4 worm cellular contexts compared by ENCODE assay signal in genomic region chrIII:11792295-11793256, ce11.
TF ChIP-seq lines count a peak whose summit lies in the region.
"Not testable (repeated sequence)": the region's sequence is repeated elsewhere in the genome, so short reads cannot be mapped to it uniquely, and the experiment has no call there.

C24H11.2 (minus strand) TSS chrIII:11792345.

TF ChIP-seq in whole organism, L2 larva, 48 proteins besides CTCF, POLR2A, EP300 and RAD21:
- TF ChIP-seq sem-4 (tag; optimal IDR thresholded peaks at IDR 0.05; lab: Kevin White, UChicago) (peak; percentile 54), egl-27 (tag; optimal IDR thresholded peaks at IDR 0.05; lab: Kevin White, UChicago) (peak; percentile 26), unc-55 (GFP tag; optimal IDR thresholded peaks at IDR 0.05; lab: Kevin White, UChicago) (peak; percentile 50), sma-3 (GFP tag; optimal IDR thresholded peaks at IDR 0.05; lab: Kevin White, UChicago) (peak; percentile 51), nhr-129 (tag; optimal IDR thresholded peaks at IDR 0.05; lab: Kevin White, UChicago) (peak; percentile 59), snpc-4 (tag; optimal IDR thresholded peaks at IDR 0.05; lab: Kevin White, UChicago) (peak; percentile 77), fos-1 (tag; optimal IDR thresholded peaks at IDR 0.05; lab: Kevin White, UChicago) (peak; percentile 47), lin-11 (tag; optimal IDR thresholded peaks at IDR 0.05; lab: Kevin White, UChicago) (peak; percentile 49), crh-2 (tag; optimal IDR thresholded peaks at IDR 0.05; lab: Kevin White, UChicago) (peak; percentile 53), C34F6.9 (tag; optimal IDR thresholded peaks at IDR 0.05; lab: Kevin White, UChicago) (peak; percentile 46), lsy-2 (tag; optimal IDR thresholded peaks at IDR 0.05; lab: Kevin White, UChicago) (peak in 1 of 2 experiments; percentile 31), ztf-4 (tag; optimal IDR thresholded peaks at IDR 0.05; lab: Kevin White, UChicago) (peak; percentile 8), nhr-25 (tag; optimal IDR thresholded peaks at IDR 0.05; lab: Kevin White, UChicago) (peak; percentile 41), mab-5 (tag; optimal IDR thresholded peaks at IDR 0.05; lab: Kevin White, UChicago) (peak; percentile 39), sma-9 (GFP tag; optimal IDR thresholded peaks at IDR 0.05; lab: Kevin White, UChicago) (peak; percentile 48), F13H6.1 (tag; optimal IDR thresholded peaks at IDR 0.05; lab: Kevin White, UChicago) (peak; percentile 65), gmeb-1 (tag; optimal IDR thresholded peaks at IDR 0.05; lab: Kevin White, UChicago) (peak; percentile 72)
- not testable (repeated sequence) for TF ChIP-seq sma-9 (tag; optimal IDR thresholded peaks at IDR 0.05; lab: Kevin White, UChicago)

TF ChIP-seq in whole organism, L4 larva, 104 proteins besides CTCF, POLR2A, EP300 and RAD21 (continues in another document):
- TF ChIP-seq Y75B8A.6 (GFP tag; IDR thresholded peaks at IDR 0.05; lab: Robert Waterston, UW) (peak; percentile 75), mdt-29 (GFP tag; IDR thresholded peaks at IDR 0.05; lab: Robert Waterston, UW) (0 out of 2 replicates have a peak, but pooled peaks have one; percentile 21), Y48G9A.11 (GFP tag; IDR thresholded peaks at IDR 0.05; lab: Robert Waterston, UW) (peak; percentile 47; the same call in 1 of the 2 replicates), dmd-8 (GFP tag; IDR thresholded peaks at IDR 0.05; lab: Robert Waterston, UW) (peak; percentile 94), saeg-2 (GFP tag; IDR thresholded peaks at IDR 0.05; lab: Robert Waterston, UW) (peak; percentile 76; the same call in 1 of the 2 replicates), F37D6.2 (tag; optimal IDR thresholded peaks at IDR 0.05; lab: Kevin White, UChicago) (peak; percentile 61), ceh-20 (GFP tag; IDR thresholded peaks at IDR 0.05; lab: Robert Waterston, UW) (peak; percentile 62; the same call in 1 of the 2 replicates), daf-16 (GFP tag; optimal IDR thresholded peaks at IDR 0.05; lab: Kevin White, UChicago) (peak; percentile 59 to 85), daf-16 (tag; optimal IDR thresholded peaks at IDR 0.05; lab: Kevin White, UChicago) (peak; percentile 75), nhr-41 (GFP tag; IDR thresholded peaks at IDR 0.05; lab: Robert Waterston, UW) (peak; percentile 80), spr-3 (GFP tag; optimal IDR thresholded peaks at IDR 0.05; lab: Kevin White, UChicago) (peak; percentile 56), hif-1 (tag; optimal IDR thresholded peaks at IDR 0.05; lab: Kevin White, UChicago) (peak in 1 of 2 experiments; percentile 34), nhr-102 (tag; optimal IDR thresholded peaks at IDR 0.05; lab: Kevin White, UChicago) (peak; percentile 59), F26F4.8 (GFP tag; conservative IDR thresholded peaks at IDR 0.05; lab: Robert Waterston, UW) (peak; percentile 96), zip-11 (GFP tag; IDR thresholded peaks at IDR 0.05; lab: Robert Waterston, UW) (peak; percentile 50; the same call in 1 of the 2 replicates), duxl-1 (tag; optimal IDR thresholded peaks at IDR 0.05; lab: Kevin White, UChicago; ENCODE audit: poor library complexity) (peak; percentile 86), nhr-111 (GFP tag; optimal IDR thresholded peaks at IDR 0.05; lab: Kevin White, UChicago) (peak; percentile 69), hlh-11 (tag; optimal IDR thresholded peaks at IDR 0.05; lab: Kevin White, UChicago) (peak; percentile 45), Y105C5A.15 (GFP tag; IDR thresholded peaks at IDR 0.05; lab: Robert Waterston, UW) (peak; percentile 73), Y5F2A.4 (GFP tag; optimal IDR thresholded peaks at IDR 0.05; lab: Kevin White, UChicago) (peak; percentile 58), zfp-2 (tag; optimal IDR thresholded peaks at IDR 0.05; lab: Kevin White, UChicago) (peak; percentile 45), ceh-44 (GFP tag; IDR thresholded peaks at IDR 0.05; lab: Robert Waterston, UW) (peak; percentile 65; the same call in 1 of the 2 replicates), lin-38 (GFP tag; IDR thresholded peaks at IDR 0.05; lab: Robert Waterston, UW) (peak; percentile 83)

TF ChIP-seq in whole organism, late embryonic, 69 proteins besides CTCF, POLR2A, EP300 and RAD21 (continues in another document):
- not testable (repeated sequence) for TF ChIP-seq unc-3 (GFP tag; conservative IDR thresholded peaks at IDR 0.05; lab: Robert Waterston, UW)
- TF ChIP-seq unc-3 (tag; optimal IDR thresholded peaks at IDR 0.05; lab: Kevin White, UChicago) (peak; percentile 11), ref-2 (tag; optimal IDR thresholded peaks at IDR 0.05; lab: Kevin White, UChicago) (peak; percentile 4), ets-4 (tag; optimal IDR thresholded peaks at IDR 0.05; lab: Kevin White, UChicago) (peak; percentile 3), pha-2 (tag; optimal IDR thresholded peaks at IDR 0.05; lab: Kevin White, UChicago) (peak; percentile 44), nhr-232 (tag; optimal IDR thresholded peaks at IDR 0.05; lab: Kevin White, UChicago) (peak; percentile 16), hlh-13 (GFP tag; optimal IDR thresholded peaks at IDR 0.05; lab: Kevin White, UChicago) (peak; percentile 12), nfya-1 (tag; optimal IDR thresholded peaks at IDR 0.05; lab: Kevin White, UChicago) (peak; percentile 6), npax-4 (tag; optimal IDR thresholded peaks at IDR 0.05; lab: Kevin White, UChicago) (peak; percentile 22), fax-1 (tag; optimal IDR thresholded peaks at IDR 0.05; lab: Kevin White, UChicago) (peak; percentile 39), sox-4 (tag; optimal IDR thresholded peaks at IDR 0.05; lab: Kevin White, UChicago) (peak; percentile 69), hlh-6 (tag; optimal IDR thresholded peaks at IDR 0.05; lab: Kevin White, UChicago) (peak; percentile 34), hlh-8 (tag; optimal IDR thresholded peaks at IDR 0.05; lab: Kevin White, UChicago) (peak; percentile 5), pat-9 (tag; optimal IDR thresholded peaks at IDR 0.05; lab: Kevin White, UChicago) (peak; percentile 61), ttx-3 (tag; optimal IDR thresholded peaks at IDR 0.05; lab: Kevin White, UChicago) (peak; percentile 12), ztf-16 (tag; optimal IDR thresholded peaks at IDR 0.05; lab: Kevin White, UChicago) (peak; percentile 42), unc-86 (tag; optimal IDR thresholded peaks at IDR 0.05; lab: Kevin White, UChicago) (peak; percentile 10), madf-2 (tag; optimal IDR thresholded peaks at IDR 0.05; lab: Kevin White, UChicago) (peak; percentile 52), dve-1 (tag; optimal IDR thresholded peaks at IDR 0.05; lab: Kevin White, UChicago) (peak; percentile 25), ceh-19 (GFP tag; optimal IDR thresholded peaks at IDR 0.05; lab: Kevin White, UChicago) (peak; percentile 63), ceh-34 (tag; optimal IDR thresholded peaks at IDR 0.05; lab: Kevin White, UChicago) (peak; percentile 33), che-1 (tag; optimal IDR thresholded peaks at IDR 0.05; lab: Kevin White, UChicago) (peak; percentile 48), ceh-14 (tag; optimal IDR thresholded peaks at IDR 0.05; lab: Kevin White, UChicago) (peak; percentile 70), hlh-15 (tag; optimal IDR thresholded peaks at IDR 0.05; lab: Kevin White, UChicago) (peak; percentile 30), pqm-1 (tag; optimal IDR thresholded peaks at IDR 0.05; lab: Kevin White, UChicago) (peak; percentile 29), ceh-45 (GFP tag; IDR thresholded peaks at IDR 0.05; lab: Robert Waterston, UW) (0 out of 2 replicates have a peak, but pooled peaks have one; percentile 10)

TF ChIP-seq in whole organism, mixed stage, embryonic, 35 proteins besides CTCF, POLR2A, EP300 and RAD21:
- TF ChIP-seq sptf-1 (tag; optimal IDR thresholded peaks at IDR 0.05; lab: Kevin White, UChicago) (peak; percentile 40), M03D4.4 (tag; optimal IDR thresholded peaks at IDR 0.05; lab: Kevin White, UChicago) (peak; percentile 34), drap-1 (GFP tag; optimal IDR thresholded peaks at IDR 0.05; lab: Kevin White, UChicago) (peak; percentile 11), bed-3 (GFP tag; optimal IDR thresholded peaks at IDR 0.05; lab: Kevin White, UChicago) (peak; percentile 35), ceh-43 (GFP tag; optimal IDR thresholded peaks at IDR 0.05; lab: Kevin White, UChicago) (peak; percentile 27)
TF ChIP-seq in whole organism, mixed stage, embryonic: peak in this region for 5; not testable (repeated sequence) for 30.
